Fruit fly (Drosophila melanogaster): Measurements from ENCODE around the gene CG17186.
A peak's percentile ranks its signal among the peaks of the same experiment; 100 is the strongest.

DNA sequence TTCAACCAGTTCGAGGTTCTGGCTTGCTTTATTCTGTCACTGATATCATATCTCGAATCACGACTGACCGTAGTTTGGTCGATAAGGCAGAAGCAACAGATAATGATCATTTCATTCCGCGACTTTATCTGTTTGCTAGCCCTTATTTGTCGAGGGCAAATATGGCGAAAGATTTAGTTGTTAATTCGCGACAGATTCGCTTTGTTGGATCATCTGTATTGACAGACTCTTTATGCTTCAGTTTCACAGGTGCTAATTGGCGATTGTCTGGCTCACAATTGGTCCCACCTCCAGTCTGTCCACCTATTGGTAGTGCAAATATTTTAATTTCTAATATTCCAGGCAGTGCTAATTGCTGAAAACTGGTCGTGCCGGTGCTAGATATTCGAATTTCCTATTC is 47.0 kb upstream of the CG17186 start:
- TF ChIP-seq OdsH (GFP tag; optimal IDR thresholded peaks at IDR 0.05) (no peak), Abd-B (GFP tag; optimal IDR thresholded peaks at IDR 0.05) (no peak), usp (GFP tag; optimal IDR thresholded peaks at IDR 0.05) (no peak), psq (GFP tag; optimal IDR thresholded peaks at IDR 0.05) (no peak), jim (GFP tag; optimal IDR thresholded peaks at IDR 0.05) (no peak), Hr83 (GFP tag; optimal IDR thresholded peaks at IDR 0.05; ENCODE audit: poor library complexity, severe bottlenecking) (peak; percentile 38), lola (GFP tag; optimal IDR thresholded peaks at IDR 0.05) (no peak), br (GFP tag; optimal IDR thresholded peaks at IDR 0.05) (peak; percentile 34), pan (optimal IDR thresholded peaks at IDR 0.05) (no peak), dmrt93B (GFP tag; optimal IDR thresholded peaks at IDR 0.05) (no peak)
